Worm (Caenorhabditis elegans): ENCODE data around the gene B0001.8.
"Not testable (repeated sequence)": the region's sequence is repeated elsewhere in the genome, so short reads cannot be mapped to it uniquely, and the experiment has no call there.

Gene B0001.8

DNA sequence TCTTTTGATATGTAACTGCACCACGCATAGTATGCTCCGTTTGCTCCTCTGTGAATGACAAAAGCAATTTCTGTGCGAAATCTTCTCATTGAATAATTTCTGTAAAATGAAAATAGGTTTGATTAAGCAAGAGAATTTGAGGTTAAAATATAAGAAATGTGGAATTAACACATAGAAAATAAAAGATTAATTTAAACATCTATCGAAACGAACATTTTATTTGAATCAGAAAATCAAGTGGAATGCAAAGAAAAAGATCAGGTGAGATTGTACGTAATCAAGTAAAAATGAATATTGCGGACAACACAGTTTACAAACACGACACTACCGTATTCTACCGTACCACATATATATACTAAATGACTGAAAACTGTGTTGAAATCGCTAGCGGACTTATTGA lies at the start of gene B0001.8:
Gene B0001.8 (minus strand): TSS at position 101 of the 400 bp plus-strand sequence.
- no peak for TF ChIP-seq ztf-11 (tag; optimal IDR thresholded peaks at IDR 0.05)
- no peak for TF ChIP-seq ham-2 (GFP tag; optimal IDR thresholded peaks at IDR 0.05)
- no peak for TF ChIP-seq sem-2 (GFP tag; optimal IDR thresholded peaks at IDR 0.05)
- TF ChIP-seq sptf-1 (tag; optimal IDR thresholded peaks at IDR 0.05), result no peak
- TF ChIP-seq elt-3 (tag; optimal IDR thresholded peaks at IDR 0.05), result no peak
- no peak for TF ChIP-seq snpc-4 (tag; optimal IDR thresholded peaks at IDR 0.05)
- no peak for TF ChIP-seq lin-13 (tag; optimal IDR thresholded peaks at IDR 0.05)
- TF ChIP-seq elt-1 (tag; optimal IDR thresholded peaks at IDR 0.05; ENCODE audit: borderline replicate concordance, insufficient read depth), result no peak
- TF ChIP-seq lsy-2 (tag; optimal IDR thresholded peaks at IDR 0.05), result no peak
- TF ChIP-seq nhr-28 (tag; optimal IDR thresholded peaks at IDR 0.05), result no peak
- TF ChIP-seq pha-4 (tag; optimal IDR thresholded peaks at IDR 0.05), result no peak
- no peak for TF ChIP-seq drap-1 (GFP tag; optimal IDR thresholded peaks at IDR 0.05)
- no peak for TF ChIP-seq ceh-83 (GFP tag; optimal IDR thresholded peaks at IDR 0.05)
- TF ChIP-seq mab-5 (tag; optimal IDR thresholded peaks at IDR 0.05), result no peak
- no peak for TF ChIP-seq lin-32 (GFP tag; optimal IDR thresholded peaks at IDR 0.05)
- no peak for TF ChIP-seq blmp-1 (tag; optimal IDR thresholded peaks at IDR 0.05)

- TF ChIP-seq drap-1 (GFP tag; optimal IDR thresholded peaks at IDR 0.05); mls-2 (tag; optimal IDR thresholded peaks at IDR 0.05); nhr-12 (tag; optimal IDR thresholded peaks at IDR 0.05): not testable (repeated sequence)
These were observed 37.4 kb upstream of the B0001.8 start, which contains the start of gene nlr-1 for ce11 chrIV:12178235-12178634. TSS of gene nlr-1 (minus strand) at chrIV:12178335.

DNA sequence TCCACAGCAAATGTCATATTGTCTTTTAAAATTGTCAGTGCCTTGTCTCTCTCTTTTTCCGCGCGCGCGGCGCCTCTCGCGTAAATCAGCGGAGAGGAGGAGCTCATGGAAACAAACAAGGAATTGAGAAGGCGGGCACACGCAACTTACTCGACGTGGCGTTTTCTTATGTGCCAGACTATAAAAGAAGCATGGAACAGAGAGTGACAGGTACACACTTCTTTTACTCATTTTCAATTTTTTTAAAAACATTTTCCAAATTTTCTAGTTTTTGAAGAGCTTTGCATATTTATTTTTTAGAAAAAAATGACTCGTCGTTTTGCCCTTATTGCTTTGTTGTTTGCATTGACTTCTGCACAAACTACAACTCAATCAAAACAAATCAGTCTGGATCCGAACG lies 27.1 kb upstream of the B0001.8 start, which contains the start of gene F20B10.3:
Gene F20B10.3 (plus strand): TSS at position 301 of the 400 bp plus-strand sequence.
- no peak for TF ChIP-seq bed-3 (GFP tag; optimal IDR thresholded peaks at IDR 0.05)
- no peak for TF ChIP-seq nhr-237 (tag; optimal IDR thresholded peaks at IDR 0.05)
- no peak for TF ChIP-seq nhr-12 (tag; optimal IDR thresholded peaks at IDR 0.05)
- no peak for TF ChIP-seq lin-13 (tag; optimal IDR thresholded peaks at IDR 0.05)
- TF ChIP-seq ceh-39 (tag; optimal IDR thresholded peaks at IDR 0.05), result no peak
- no peak for TF ChIP-seq pha-4 (tag; optimal IDR thresholded peaks at IDR 0.05)
- no peak for TF ChIP-seq snpc-4 (tag; optimal IDR thresholded peaks at IDR 0.05)
- TF ChIP-seq drap-1 (GFP tag; optimal IDR thresholded peaks at IDR 0.05), result no peak
- TF ChIP-seq hlh-1 (tag; optimal IDR thresholded peaks at IDR 0.05), result no peak
- no peak for TF ChIP-seq unc-39 (tag; optimal IDR thresholded peaks at IDR 0.05)
- no peak for TF ChIP-seq elt-3 (tag; optimal IDR thresholded peaks at IDR 0.05)

DNA sequence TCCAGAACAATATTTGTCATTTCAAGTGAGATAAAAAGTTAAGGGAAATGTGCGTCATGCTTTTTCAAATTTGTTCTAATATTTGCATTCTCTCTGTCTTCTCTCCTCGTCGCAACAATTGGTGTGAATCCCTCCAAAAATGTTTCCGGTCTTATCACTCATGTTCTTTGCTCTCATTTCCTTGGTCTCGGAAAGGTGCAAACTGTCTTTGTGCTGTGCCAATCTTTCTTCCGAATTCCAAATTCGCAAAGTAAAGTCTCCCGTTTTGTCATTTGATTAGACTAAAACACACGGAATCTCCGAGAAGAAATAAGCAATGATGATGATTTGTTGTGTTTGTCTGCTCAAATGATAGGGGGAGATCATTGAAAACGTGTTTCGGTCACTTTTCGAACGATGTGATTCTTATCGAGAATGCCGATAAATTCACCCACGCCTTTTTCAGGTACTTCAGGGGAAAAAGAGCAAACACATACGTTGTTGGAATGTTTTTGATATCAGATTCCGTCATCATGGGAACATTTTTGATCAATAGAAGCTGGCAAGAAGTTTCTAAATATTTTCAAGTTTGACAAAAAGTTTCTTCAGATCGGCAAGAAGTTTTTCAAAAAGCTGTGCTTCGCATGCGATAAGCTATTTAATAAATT lies 24.7 kb upstream of the B0001.8 start:
- TF ChIP-seq nhr-2 (tag; optimal IDR thresholded peaks at IDR 0.05) (no peak), tbx-8 (GFP tag; optimal IDR thresholded peaks at IDR 0.05) (no peak), lin-13 (tag; optimal IDR thresholded peaks at IDR 0.05) (no peak), mls-2 (tag; optimal IDR thresholded peaks at IDR 0.05) (no peak), mab-5 (tag; optimal IDR thresholded peaks at IDR 0.05) (no peak), unc-62 (GFP tag; optimal IDR thresholded peaks at IDR 0.05) (no peak), ztf-11 (tag; optimal IDR thresholded peaks at IDR 0.05) (no peak), unc-120 (tag; optimal IDR thresholded peaks at IDR 0.05; ENCODE audit: poor library complexity, severe bottlenecking) (no peak), elt-3 (tag; optimal IDR thresholded peaks at IDR 0.05) (no peak), sptf-1 (tag; optimal IDR thresholded peaks at IDR 0.05) (no peak), ces-1 (GFP tag; optimal IDR thresholded peaks at IDR 0.05) (no peak), sem-2 (GFP tag; optimal IDR thresholded peaks at IDR 0.05) (no peak), elt-1 (tag; optimal IDR thresholded peaks at IDR 0.05; ENCODE audit: borderline replicate concordance, insufficient read depth) (no peak), lin-32 (GFP tag; optimal IDR thresholded peaks at IDR 0.05) (no peak), M03D4.4 (tag; optimal IDR thresholded peaks at IDR 0.05) (no peak), lsy-2 (tag; optimal IDR thresholded peaks at IDR 0.05) (no peak)

ce11 chrIV:12162732-12163131 lies 21.9 kb upstream of the B0001.8 start:
- TF ChIP-seq ceh-43 (GFP tag; optimal IDR thresholded peaks at IDR 0.05), result no peak
- TF ChIP-seq M03D4.4 (tag; optimal IDR thresholded peaks at IDR 0.05), result no peak
- no peak for TF ChIP-seq unc-62 (GFP tag; optimal IDR thresholded peaks at IDR 0.05)
- TF ChIP-seq lsy-2 (tag; optimal IDR thresholded peaks at IDR 0.05), result no peak
- TF ChIP-seq unc-39 (tag; optimal IDR thresholded peaks at IDR 0.05), result no peak
- no peak for TF ChIP-seq sptf-1 (tag; optimal IDR thresholded peaks at IDR 0.05)
- no peak for TF ChIP-seq unc-120 (tag; optimal IDR thresholded peaks at IDR 0.05; ENCODE audit: poor library complexity, severe bottlenecking)
- no peak for TF ChIP-seq snpc-4 (tag; optimal IDR thresholded peaks at IDR 0.05)
- TF ChIP-seq ceh-83 (GFP tag; optimal IDR thresholded peaks at IDR 0.05), result no peak
- no peak for TF ChIP-seq drap-1 (GFP tag; optimal IDR thresholded peaks at IDR 0.05)

All from whole organism, mixed stage, embryonic.